Worm (Caenorhabditis elegans) whole organism, late embryonic: ENCODE data around the gene spp-27.

Source experiments
- C38D4.7 ChIP-seq: fragments of 200-800 bp; sonication (Bioruptor generic); optimal IDR thresholded peaks from 2 replicates; lab custom pipeline; 2018; ENCODE audit warnings: mild to moderate bottlenecking, missing genetic modification characterization, moderate library complexity, missing compliant biosample characterization
- F13H6.1 ChIP-seq: sonication (generic microtip); optimal IDR thresholded peaks from 2 replicates; lab custom pipeline; 2016; ENCODE audit warnings: missing genetic modification characterization, missing compliant biosample characterization
- T23F11.4 ChIP-seq: fragments of 200-800 bp; sonication (Bioruptor generic); optimal IDR thresholded peaks from 2 replicates; lab custom pipeline; 2018; ENCODE audit warnings: mild to moderate bottlenecking, missing genetic modification characterization, missing compliant biosample characterization
- ahr-1 ChIP-seq: sonication (generic microtip); optimal IDR thresholded peaks from 2 replicates; lab custom pipeline; 2016; ENCODE audit warnings: missing genetic modification characterization, missing compliant biosample characterization
- ceh-14 ChIP-seq: sonication (generic microtip); optimal IDR thresholded peaks from 2 replicates; lab custom pipeline; 2016; ENCODE audit warnings: missing genotype, missing genetic modification characterization, missing compliant biosample characterization
- ceh-18 ChIP-seq: sonication (generic microtip); optimal IDR thresholded peaks from 2 replicates; lab custom pipeline; 2016; ENCODE audit warnings: missing genetic modification characterization, missing compliant biosample characterization
- ceh-19 ChIP-seq: fragments of 200-800 bp; sonication (Bioruptor generic); optimal IDR thresholded peaks from 2 replicates; lab custom pipeline; 2018; ENCODE audit warnings: mild to moderate bottlenecking, missing genetic modification characterization, missing compliant biosample characterization
- ceh-24 ChIP-seq: sonication (generic microtip); optimal IDR thresholded peaks from 2 replicates; lab custom pipeline; 2016; ENCODE audit warnings: mild to moderate bottlenecking, missing genetic modification characterization, missing compliant biosample characterization
- ceh-45 ChIP-seq: fragments of 200-800 bp; sonication (Bioruptor generic); IDR thresholded peaks from 2 replicates; pipeline ENCODE4 v1.3.6; 2022; ENCODE audit warnings: missing genetic modification reagents, missing genetic modification characterization, missing compliant biosample characterization
- ceh-6 ChIP-seq: fragments of 200-800 bp; sonication (Bioruptor generic); optimal IDR thresholded peaks from 2 replicates; lab custom pipeline; 2018; ENCODE audit warnings: mild to moderate bottlenecking, missing genetic modification characterization, missing compliant biosample characterization
- ceh-9 ChIP-seq: sonication (generic microtip); optimal IDR thresholded peaks from 2 replicates; lab custom pipeline; 2016; ENCODE audit warnings: mild to moderate bottlenecking, missing genetic modification characterization, inconsistent platforms, missing compliant biosample characterization
- che-1 ChIP-seq: sonication (generic microtip); optimal IDR thresholded peaks from 2 replicates; lab custom pipeline; 2016; ENCODE audit warnings: mild to moderate bottlenecking, missing genetic modification characterization, missing compliant biosample characterization
- dve-1 ChIP-seq: sonication (generic microtip); optimal IDR thresholded peaks from 2 replicates; lab custom pipeline; 2017; ENCODE audit warnings: antibody characterized with exemption, mild to moderate bottlenecking, missing genetic modification characterization, missing compliant biosample characterization
- elt-4 ChIP-seq: sonication (generic microtip); optimal IDR thresholded peaks from 2 replicates; lab custom pipeline; 2016; ENCODE audit warnings: missing genetic modification characterization, missing compliant biosample characterization
- fax-1 ChIP-seq: sonication (generic microtip); optimal IDR thresholded peaks from 2 replicates; lab custom pipeline; 2016; ENCODE audit warnings: missing genotype, missing genetic modification characterization, missing compliant biosample characterization
- fkh-10 ChIP-seq: fragments of 150-350 bp; optimal IDR thresholded peaks from 2 replicates; lab custom pipeline; 2014; ENCODE audit warnings: missing biosample characterization, missing genetic modification reagents, missing genetic modification characterization
- hlh-30 ChIP-seq: sonication (generic microtip); optimal IDR thresholded peaks from 2 replicates; lab custom pipeline; 2017; ENCODE audit warnings: antibody characterized with exemption, missing genetic modification characterization, missing compliant biosample characterization; ENCODE audit not compliant: insufficient read depth
- lim-6 ChIP-seq: sonication (generic microtip); optimal IDR thresholded peaks from 2 replicates; lab custom pipeline; 2016; ENCODE audit warnings: missing genetic modification characterization, missing compliant biosample characterization
- madf-2 ChIP-seq: sonication (generic microtip); optimal IDR thresholded peaks from 2 replicates; lab custom pipeline; 2017; ENCODE audit warnings: missing genetic modification characterization, missing compliant biosample characterization
- mec-3 ChIP-seq: sonication (generic microtip); optimal IDR thresholded peaks from 2 replicates; lab custom pipeline; 2016; ENCODE audit warnings: borderline replicate concordance, missing genetic modification characterization, missing compliant biosample characterization
- nfya-1 ChIP-seq: sonication (generic microtip); optimal IDR thresholded peaks from 2 replicates; lab custom pipeline; 2017; ENCODE audit warnings: missing genetic modification characterization, mild to moderate bottlenecking, missing compliant biosample characterization, antibody characterized with exemption, moderate library complexity
- nhr-11 ChIP-seq: fragments of 150-350 bp; optimal IDR thresholded peaks from 2 replicates; lab custom pipeline; 2014; ENCODE audit warnings: missing biosample characterization, missing genetic modification characterization
- odd-2 ChIP-seq: sonication (generic microtip); optimal IDR thresholded peaks from 2 replicates; lab custom pipeline; 2017; ENCODE audit warnings: antibody characterized with exemption, mild to moderate bottlenecking, missing genetic modification characterization, missing compliant biosample characterization
- pat-9 ChIP-seq: fragments of 200-800 bp; sonication (Bioruptor generic); optimal IDR thresholded peaks from 2 replicates; lab custom pipeline; 2018; ENCODE audit warnings: mild to moderate bottlenecking, missing genetic modification characterization, moderate library complexity, missing compliant biosample characterization
- pax-1 ChIP-seq: fragments of 150-350 bp; optimal IDR thresholded peaks from 2 replicates; lab custom pipeline; 2014; ENCODE audit warnings: missing biosample characterization, missing genetic modification characterization
- pha-2 ChIP-seq: sonication (generic microtip); optimal IDR thresholded peaks from 2 replicates; lab custom pipeline; 2017; ENCODE audit warnings: mild to moderate bottlenecking, missing genetic modification characterization, missing compliant biosample characterization
- pros-1 ChIP-seq: fragments of 150-350 bp; optimal IDR thresholded peaks from 2 replicates; lab custom pipeline; 2014; ENCODE audit warnings: missing biosample characterization, missing genetic modification reagents, missing genetic modification characterization
- ref-2 ChIP-seq: sonication (generic microtip); optimal IDR thresholded peaks from 2 replicates; lab custom pipeline; 2016; ENCODE audit warnings: missing genetic modification characterization, missing compliant biosample characterization
- sdc-2 ChIP-seq: sonication (generic microtip); optimal IDR thresholded peaks from 2 replicates; lab custom pipeline; 2016; ENCODE audit warnings: missing genotype, missing genetic modification characterization, missing compliant biosample characterization
- sox-4 ChIP-seq: sonication (generic microtip); optimal IDR thresholded peaks from 2 replicates; lab custom pipeline; 2017; ENCODE audit warnings: mild to moderate bottlenecking, missing genetic modification characterization, inconsistent platforms, missing compliant biosample characterization
- syd-9 ChIP-seq: sonication (generic microtip); optimal IDR thresholded peaks from 2 replicates; lab custom pipeline; 2016; ENCODE audit warnings: mild to moderate bottlenecking, missing genetic modification characterization, moderate library complexity, missing compliant biosample characterization
- tbx-2 ChIP-seq: sonication (generic microtip); optimal IDR thresholded peaks from 2 replicates; lab custom pipeline; 2016; ENCODE audit warnings: missing genetic modification characterization, missing compliant biosample characterization
- tbx-7 ChIP-seq: sonication (generic microtip); optimal IDR thresholded peaks from 2 replicates; lab custom pipeline; 2016; ENCODE audit warnings: missing genotype, missing genetic modification characterization, missing compliant biosample characterization
- ttx-3 ChIP-seq: sonication (generic microtip); optimal IDR thresholded peaks from 2 replicates; lab custom pipeline; 2016; ENCODE audit warnings: missing genetic modification reagents, missing genetic modification characterization, missing compliant biosample characterization
- unc-3 ChIP-seq, 2 experiments: fragments of 200-800 bp in 1 of 2; sonication (Bioruptor generic) in 1 of 2; sonication (generic microtip) in 1 of 2; conservative IDR thresholded peaks in 1 of 2; optimal IDR thresholded peaks in 1 of 2; 2 replicates each; pipeline versions ENCODE4 v1.3.6 to Lab custom; 2016 to 2022; ENCODE audit warnings: missing compliant biosample characterization in 2 of 2, missing genetic modification characterization in 2 of 2, missing genetic modification reagents in 1 of 2
- zip-5 ChIP-seq: sonication (generic microtip); optimal IDR thresholded peaks from 2 replicates; lab custom pipeline; 2016; ENCODE audit warnings: missing genetic modification characterization, missing compliant biosample characterization
- ztf-16 ChIP-seq: sonication (generic microtip); optimal IDR thresholded peaks from 2 replicates; lab custom pipeline; 2017; ENCODE audit warnings: missing genetic modification characterization, missing compliant biosample characterization

Gene spp-27

DNA sequence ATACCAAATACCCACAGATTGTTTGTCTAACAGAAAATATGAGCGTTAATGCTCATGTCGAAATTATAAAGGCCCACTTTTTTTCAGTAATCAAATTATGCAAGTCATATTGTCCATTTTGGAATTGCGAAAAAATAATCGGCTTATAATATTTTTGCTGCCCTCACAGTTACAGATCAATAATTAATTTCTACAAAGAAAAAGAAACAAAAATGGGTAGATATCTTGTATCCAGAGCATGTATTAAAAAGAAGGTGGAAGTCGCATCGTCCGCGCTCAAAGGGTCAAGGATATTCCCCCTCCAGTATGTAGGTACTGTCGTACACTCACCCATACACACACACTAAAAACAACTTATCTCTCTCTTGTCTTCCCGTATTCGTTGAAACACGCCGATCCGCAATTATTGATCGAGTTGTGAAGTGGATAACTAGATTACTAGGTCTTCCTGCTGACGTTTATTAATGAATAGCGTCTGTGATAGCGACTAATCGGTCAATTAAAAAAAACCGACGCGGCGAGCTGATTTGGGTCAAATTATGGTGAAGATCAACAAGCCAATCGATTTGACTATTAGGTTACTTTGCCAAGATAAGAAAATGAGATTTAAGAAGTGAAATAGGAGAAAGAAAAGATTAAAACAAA, 43.0 kb downstream of the spp-27 start:
- no peak for TF ChIP-seq unc-3 (GFP tag; conservative IDR thresholded peaks at IDR 0.05; lab: Robert Waterston, UW)
- TF ChIP-seq unc-3 (tag; optimal IDR thresholded peaks at IDR 0.05; lab: Kevin White, UChicago): no peak
- TF ChIP-seq ttx-3 (tag; lab: Kevin White, UChicago): no peak
- TF ChIP-seq tbx-7 (tag; lab: Kevin White, UChicago): no peak
- TF ChIP-seq ceh-19 (GFP tag; lab: Kevin White, UChicago): no peak
- TF ChIP-seq ceh-9 (tag; lab: Kevin White, UChicago): no peak
- no peak for TF ChIP-seq C38D4.7 (GFP tag; lab: Kevin White, UChicago)
- no peak for TF ChIP-seq sox-4 (tag; lab: Kevin White, UChicago)
- no peak for TF ChIP-seq ceh-6 (GFP tag; lab: Kevin White, UChicago)
- TF ChIP-seq F13H6.1: no peak
- no peak for TF ChIP-seq che-1
- no peak for TF ChIP-seq ceh-24 (tag; lab: Kevin White, UChicago)
- no peak for TF ChIP-seq ref-2
- no peak for TF ChIP-seq fax-1 (tag; lab: Kevin White, UChicago)

DNA sequence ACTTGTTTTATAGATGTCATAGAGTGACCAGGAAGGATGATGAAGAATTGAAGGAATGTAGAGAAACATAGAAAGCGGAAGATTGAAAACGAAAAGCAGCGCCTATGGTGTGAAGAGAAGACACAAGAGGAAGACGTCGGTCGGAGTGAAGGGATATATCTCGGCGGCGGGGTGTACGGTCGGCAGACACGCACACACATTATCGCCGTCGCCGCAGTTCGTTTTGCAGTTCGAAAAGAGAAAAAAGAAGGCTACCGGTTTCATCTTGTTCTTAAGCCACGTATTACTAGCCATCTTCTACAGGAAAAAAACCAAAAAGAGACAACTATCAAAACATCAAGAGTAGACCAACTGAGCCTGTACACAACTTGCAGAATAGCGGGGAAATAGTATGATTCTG, 43.6 kb downstream of the spp-27 start:
- TF ChIP-seq ceh-14: no peak
- no peak for TF ChIP-seq ahr-1 (tag; lab: Kevin White, UChicago)
- TF ChIP-seq ceh-9 (tag; lab: Kevin White, UChicago): no peak
- no peak for TF ChIP-seq pat-9 (tag; lab: Kevin White, UChicago)
- no peak for TF ChIP-seq F13H6.1
- TF ChIP-seq zip-5 (tag; lab: Kevin White, UChicago): no peak
- no peak for TF ChIP-seq ceh-45 (GFP tag; lab: Robert Waterston, UW)
- TF ChIP-seq odd-2: no peak
- TF ChIP-seq sdc-2: no peak
- TF ChIP-seq mec-3: no peak
- TF ChIP-seq T23F11.4 (GFP tag; lab: Kevin White, UChicago): no peak
- TF ChIP-seq nfya-1 (tag; lab: Kevin White, UChicago): no peak
- no peak for TF ChIP-seq pax-1 (tag; lab: Kevin White, UChicago)

DNA sequence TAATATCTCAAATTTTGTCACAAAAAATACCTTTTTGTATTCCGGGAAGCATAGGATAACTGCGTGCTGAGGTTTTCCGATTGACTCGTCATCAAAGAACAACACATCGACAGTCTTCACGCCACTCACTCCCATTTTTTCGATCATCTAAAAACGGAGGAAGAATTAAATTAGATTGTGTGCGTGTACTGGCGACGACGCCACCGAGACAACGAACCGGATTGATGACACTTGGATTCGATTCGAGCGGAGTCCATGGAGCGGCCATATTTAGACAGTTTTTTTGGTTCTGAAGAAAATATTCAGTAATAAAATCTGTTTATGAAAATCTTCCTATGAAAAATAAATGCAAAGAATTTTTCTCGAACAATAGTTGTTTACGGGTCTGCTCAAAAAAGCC, 45.8 kb downstream of the spp-27 start, which contains the start of gene ubh-1:
TSS of gene ubh-1 (minus strand) at position 289 of the 400 bp plus-strand sequence.
- TF ChIP-seq odd-2 (no peak), ztf-16 (tag; lab: Kevin White, UChicago) (no peak), elt-4 (tag; lab: Kevin White, UChicago) (no peak), fax-1 (tag; lab: Kevin White, UChicago) (no peak), pat-9 (tag; lab: Kevin White, UChicago) (no peak), ref-2 (no peak), syd-9 (no peak), lim-6 (tag; lab: Kevin White, UChicago) (no peak), nhr-11 (tag; lab: Kevin White, UChicago) (no peak), ceh-18 (tag; lab: Kevin White, UChicago) (no peak), pros-1 (no peak), pha-2 (tag; lab: Kevin White, UChicago) (no peak), sox-4 (tag; lab: Kevin White, UChicago) (no peak), dve-1 (tag; lab: Kevin White, UChicago) (no peak), fkh-10 (GFP tag; lab: Kevin White, UChicago) (no peak), tbx-2 (tag; lab: Kevin White, UChicago) (no peak), madf-2 (tag; lab: Kevin White, UChicago) (no peak), hlh-30 (tag; lab: Kevin White, UChicago) (no peak)
- TF ChIP-seq, all 69 proteins: peak for 0
